Fruit fly (Drosophila melanogaster): ENCODE results near the gene CG15580.

dm6 chr3R:6038200-6038599 lies 19.1 kb downstream of the CG15580 start:
- no peak for TF ChIP-seq CG8478 (optimal IDR thresholded peaks at IDR 0.05)
- no peak for TF ChIP-seq Dll (optimal IDR thresholded peaks at IDR 0.05)
- no peak for TF ChIP-seq psq (optimal IDR thresholded peaks at IDR 0.05)
- no peak for TF ChIP-seq usp (GFP tag; optimal IDR thresholded peaks at IDR 0.05)
- no peak for TF ChIP-seq pan (optimal IDR thresholded peaks at IDR 0.05)

All from whole organism.